Worm (Caenorhabditis elegans): Measurements from ENCODE around the gene lsm-7.

ce11 chrIV:10904282-10904681 lies 29.0 kb upstream of the lsm-7 start, which contains the start of gene ZK596.3:
- TF ChIP-seq ztf-11 (tag; optimal IDR thresholded peaks at IDR 0.05) (no peak), daf-12 (tag; optimal IDR thresholded peaks at IDR 0.05) (no peak), hmg-1.1 (GFP tag; IDR thresholded peaks at IDR 0.05) (no peak), mep-1 (tag; optimal IDR thresholded peaks at IDR 0.05) (no peak), fkh-10 (GFP tag; optimal IDR thresholded peaks at IDR 0.05) (no peak), mxl-2 (GFP tag; conservative IDR thresholded peaks at IDR 0.05) (no peak), unc-62 (GFP tag; optimal IDR thresholded peaks at IDR 0.05 in 1 of 2) (no peak), unc-62 (tag; optimal IDR thresholded peaks at IDR 0.05) (no peak), mes-2 (tag; optimal IDR thresholded peaks at IDR 0.05; ENCODE audit: poor library complexity, severe bottlenecking) (no peak)

Data from whole organism, L4 larva.